Fruit fly (Drosophila melanogaster) whole organism: ENCODE results near the gene CG34161.

Experiments
- CG8478 ChIP-seq: fragments of >200 bp; optimal IDR thresholded peaks from 2 replicates; lab custom pipeline; 2018; ENCODE audit warnings: inconsistent platforms
- Dll ChIP-seq: fragments of >200 bp; optimal IDR thresholded peaks from 2 replicates; lab custom pipeline; 2017
- EcR ChIP-seq, 2 experiments: fragments of >200 bp; optimal IDR thresholded peaks; 2 replicates each; lab custom pipeline; 2017; ENCODE audit warnings: missing biosample characterization in 2 of 2, missing genetic modification characterization in 2 of 2, missing genetic modification reagents in 2 of 2
- pan ChIP-seq: fragments of >200 bp; optimal IDR thresholded peaks from 2 replicates; lab custom pipeline; 2017
- psq ChIP-seq: fragments of >200 bp; optimal IDR thresholded peaks from 2 replicates; lab custom pipeline; 2017
- usp ChIP-seq: fragments of >200 bp; optimal IDR thresholded peaks from 2 replicates; lab custom pipeline; 2017; ENCODE audit warnings: missing biosample characterization, missing genetic modification characterization, mixed read lengths

Gene CG34161

dm6 chr2L:10566955-10567354, 14.5 kb downstream of the CG34161 start, which contains the start of gene CG6138:
Gene CG6138 (plus strand): TSS chr2L:10567255.
- TF ChIP-seq usp (GFP tag; lab: Kevin White, UChicago) (no peak), pan (lab: Kevin White, UChicago) (no peak), Dll (lab: Kevin White, UChicago) (no peak), psq (lab: Kevin White, UChicago) (no peak), CG8478 (lab: Kevin White, UChicago) (no peak)

dm6 chr2L:10565674-10566073, 15.8 kb downstream of the CG34161 start:
- TF ChIP-seq CG8478 (lab: Kevin White, UChicago) (no peak), pan (lab: Kevin White, UChicago) (no peak), usp (GFP tag; lab: Kevin White, UChicago) (no peak), psq (lab: Kevin White, UChicago) (no peak)

dm6 chr2L:10555269-10555668, 26.2 kb downstream of the CG34161 start:
- no peak for TF ChIP-seq pan (lab: Kevin White, UChicago)
- TF ChIP-seq EcR (GFP tag; optimal IDR thresholded peaks at IDR 0.05; lab: Kevin White, UChicago) = no peak
- no peak for TF ChIP-seq CG8478 (lab: Kevin White, UChicago)
- no peak for TF ChIP-seq psq (lab: Kevin White, UChicago)
- no peak for TF ChIP-seq usp (GFP tag; lab: Kevin White, UChicago)
- no peak for TF ChIP-seq Dll (lab: Kevin White, UChicago)

- TF ChIP-seq CG8478 (lab: Kevin White, UChicago) (no peak), Dll (lab: Kevin White, UChicago) (no peak), pan (lab: Kevin White, UChicago) (no peak), psq (lab: Kevin White, UChicago) (no peak), usp (GFP tag; lab: Kevin White, UChicago) (no peak), EcR (GFP tag; optimal IDR thresholded peaks at IDR 0.05; lab: Kevin White, UChicago) (no peak)
Measured at dm6 chr2L:10554676-10555075, 26.8 kb downstream of the CG34161 start.

- no peak for TF ChIP-seq pan (lab: Kevin White, UChicago)
Measured at dm6 chr2L:10553692-10554091, 27.8 kb downstream of the CG34161 start.

- TF ChIP-seq pan (lab: Kevin White, UChicago) = no peak
Measured at dm6 chr2L:10552807-10553206, 28.7 kb downstream of the CG34161 start.

dm6 chr2L:10548814-10549423, 32.6 kb downstream of the CG34161 start:
- TF ChIP-seq Dll (lab: Kevin White, UChicago) (no peak), usp (GFP tag; lab: Kevin White, UChicago) (no peak), psq (lab: Kevin White, UChicago) (no peak), EcR (GFP tag; optimal IDR thresholded peaks at IDR 0.05; lab: Kevin White, UChicago) (no peak), pan (lab: Kevin White, UChicago) (no peak), CG8478 (lab: Kevin White, UChicago) (no peak)

- no peak for TF ChIP-seq EcR (GFP tag; optimal IDR thresholded peaks at IDR 0.05; lab: Kevin White, UChicago)
- no peak for TF ChIP-seq pan (lab: Kevin White, UChicago)
- no peak for TF ChIP-seq CG8478 (lab: Kevin White, UChicago)
- no peak for TF ChIP-seq Dll (lab: Kevin White, UChicago)
- no peak for TF ChIP-seq usp (GFP tag; lab: Kevin White, UChicago)
- no peak for TF ChIP-seq psq (lab: Kevin White, UChicago)
Measured at dm6 chr2L:10544421-10545120, 36.9 kb downstream of the CG34161 start, which contains the start of gene Trim9. Gene Trim9 (plus strand): TSS chr2L:10544883.

- no peak for TF ChIP-seq pan (lab: Kevin White, UChicago)
Measured at dm6 chr2L:10543992-10544391, 37.5 kb downstream of the CG34161 start.

dm6 chr2L:10543048-10543752, 38.3 kb downstream of the CG34161 start:
- TF ChIP-seq EcR (GFP tag; optimal IDR thresholded peaks at IDR 0.05; lab: Kevin White, UChicago) (no peak), usp (GFP tag; lab: Kevin White, UChicago) (no peak), psq (lab: Kevin White, UChicago) (no peak), Dll (lab: Kevin White, UChicago) (no peak), pan (lab: Kevin White, UChicago) (no peak), CG8478 (lab: Kevin White, UChicago) (no peak)

dm6 chr2L:10539360-10539759, 42.1 kb downstream of the CG34161 start:
- TF ChIP-seq pan (lab: Kevin White, UChicago) (no peak), psq (lab: Kevin White, UChicago) (no peak), usp (GFP tag; lab: Kevin White, UChicago) (no peak), CG8478 (lab: Kevin White, UChicago) (no peak), Dll (lab: Kevin White, UChicago) (no peak), EcR (GFP tag; optimal IDR thresholded peaks at IDR 0.05; lab: Kevin White, UChicago) (no peak)

- TF ChIP-seq Dll (lab: Kevin White, UChicago) (no peak), psq (lab: Kevin White, UChicago) (no peak), usp (GFP tag; lab: Kevin White, UChicago) (no peak), pan (lab: Kevin White, UChicago) (no peak), EcR (GFP tag; optimal IDR thresholded peaks at IDR 0.05; lab: Kevin White, UChicago) (no peak), CG8478 (lab: Kevin White, UChicago) (no peak)
Measured at dm6 chr2L:10534022-10534421, 47.5 kb downstream of the CG34161 start, which contains the start of gene CG18302. Gene CG18302 (plus strand): TSS chr2L:10534322.
